Worm (Caenorhabditis elegans) whole organism, young adult: ENCODE results near the gene grl-25.

ENCODE experiments used
- B0035.1 ChIP-seq: sonication (generic microtip); optimal IDR thresholded peaks from 2 replicates; lab custom pipeline; 2016; ENCODE audit warnings: missing genetic modification characterization, mild to moderate bottlenecking, missing compliant biosample characterization, missing genotype, missing genetic modification reagents
- B0261.1 ChIP-seq: sonication (generic microtip); optimal IDR thresholded peaks from 2 replicates; lab custom pipeline; 2016; ENCODE audit warnings: mild to moderate bottlenecking, missing genetic modification characterization, moderate library complexity, missing compliant biosample characterization
- C17E4.6 ChIP-seq: fragments of 200-800 bp; sonication (Bioruptor generic); IDR thresholded peaks from 2 replicates; pipeline ENCODE4 v1.3.6; 2022; ENCODE audit warnings: missing genetic modification reagents, missing genetic modification characterization, missing compliant biosample characterization
- F52B5.7 ChIP-seq: sonication (generic microtip); optimal IDR thresholded peaks from 2 replicates; lab custom pipeline; 2016; ENCODE audit warnings: mild to moderate bottlenecking, missing genetic modification characterization, missing compliant biosample characterization
- F55B11.4 ChIP-seq: sonication (generic microtip); optimal IDR thresholded peaks from 2 replicates; lab custom pipeline; 2016; ENCODE audit warnings: missing compliant biosample characterization, missing genetic modification characterization, borderline replicate concordance; ENCODE audit not compliant: insufficient read depth
- F57A8.1 ChIP-seq: fragments of 200-800 bp; sonication (Bioruptor generic); optimal IDR thresholded peaks from 2 replicates; lab custom pipeline; 2018; ENCODE audit warnings: mild to moderate bottlenecking, missing genetic modification characterization, moderate library complexity, missing compliant biosample characterization
- F57C9.4 ChIP-seq: sonication (generic microtip); optimal IDR thresholded peaks from 2 replicates; lab custom pipeline; 2017; ENCODE audit warnings: mild to moderate bottlenecking, missing genetic modification characterization, missing compliant biosample characterization
- K12H6.12 ChIP-seq: fragments of 200-800 bp; sonication (Bioruptor generic); optimal IDR thresholded peaks from 2 replicates; lab custom pipeline; 2018; ENCODE audit warnings: mild to moderate bottlenecking, missing genetic modification characterization, missing compliant biosample characterization
- Y67H2A.10 ChIP-seq: fragments of 200-800 bp; sonication (Bioruptor generic); conservative IDR thresholded peaks from 2 replicates; pipeline ENCODE4 v1.3.6; 2022; ENCODE audit warnings: missing genetic modification reagents, missing genetic modification characterization, missing compliant biosample characterization
- ama-1 ChIP-seq, 3 experiments: fragments of 150-350 bp in 1 of 3; sonication (generic microtip) in 2 of 3; optimal IDR thresholded peaks; 2 replicates each; lab custom pipeline; 2014 to 2018; ENCODE audit warnings: missing biosample characterization in 2 of 3, missing genetic modification characterization in 2 of 3, missing genetic modification reagents in 2 of 3
- athp-1 ChIP-seq: sonication (generic microtip); optimal IDR thresholded peaks from 2 replicates; lab custom pipeline; 2017; ENCODE audit warnings: mild to moderate bottlenecking, missing genetic modification characterization, missing compliant biosample characterization
- attf-5 ChIP-seq: fragments of 200-800 bp; sonication (Bioruptor generic); optimal IDR thresholded peaks from 2 replicates; lab custom pipeline; 2018; ENCODE audit warnings: mild to moderate bottlenecking, missing genetic modification characterization, missing compliant biosample characterization
- attf-6 ChIP-seq: fragments of 200-800 bp; sonication (Bioruptor generic); IDR thresholded peaks from 2 replicates; pipeline ENCODE4 v1.3.6; 2022; ENCODE audit warnings: missing genetic modification reagents, missing genetic modification characterization, missing compliant biosample characterization
- bed-2 ChIP-seq: fragments of 200-800 bp; sonication (Bioruptor generic); IDR thresholded peaks from 2 replicates; pipeline ENCODE4 v1.3.6; 2022; ENCODE audit warnings: missing genetic modification reagents, missing genetic modification characterization, missing compliant biosample characterization
- ccch-3 ChIP-seq: fragments of 200-800 bp; sonication (Bioruptor generic); optimal IDR thresholded peaks from 2 replicates; lab custom pipeline; 2018; ENCODE audit warnings: mild to moderate bottlenecking, missing genetic modification characterization, missing compliant biosample characterization
- ceh-100 ChIP-seq: fragments of 200-800 bp; sonication (Bioruptor generic); IDR thresholded peaks from 2 replicates; pipeline ENCODE4 v1.3.6; 2022; ENCODE audit warnings: missing genetic modification reagents, missing genetic modification characterization, missing compliant biosample characterization
- ceh-27 ChIP-seq: fragments of 200-800 bp; sonication (Bioruptor generic); optimal IDR thresholded peaks from 2 replicates; lab custom pipeline; 2018; ENCODE audit warnings: mild to moderate bottlenecking, missing genetic modification characterization, moderate library complexity, missing compliant biosample characterization
- ceh-40 ChIP-seq: fragments of 200-800 bp; sonication (Bioruptor generic); IDR thresholded peaks from 2 replicates; pipeline ENCODE4 v1.3.6; 2022; ENCODE audit warnings: missing genetic modification characterization, missing compliant biosample characterization
- ceh-79 ChIP-seq: sonication (generic microtip); optimal IDR thresholded peaks from 2 replicates; lab custom pipeline; 2017; ENCODE audit warnings: mild to moderate bottlenecking, missing genetic modification characterization, missing compliant biosample characterization
- ceh-91 ChIP-seq: fragments of 200-800 bp; sonication (Bioruptor generic); IDR thresholded peaks from 2 replicates; pipeline ENCODE4 v1.3.6; 2022; ENCODE audit warnings: missing genetic modification reagents, missing genetic modification characterization, missing compliant biosample characterization
- die-1 ChIP-seq: sonication (generic microtip); optimal IDR thresholded peaks from 2 replicates; lab custom pipeline; 2016; ENCODE audit warnings: missing genotype, mild to moderate bottlenecking, missing genetic modification characterization, missing compliant biosample characterization
- dox-1 ChIP-seq: fragments of 200-800 bp; sonication (Bioruptor generic); IDR thresholded peaks from 2 replicates; pipeline ENCODE4 v1.3.6; 2022; ENCODE audit warnings: missing genetic modification reagents, missing genetic modification characterization, missing compliant biosample characterization
- dpff-1 ChIP-seq: sonication (generic microtip); optimal IDR thresholded peaks from 2 replicates; lab custom pipeline; 2017; ENCODE audit warnings: mild to moderate bottlenecking, missing genetic modification characterization, missing compliant biosample characterization
- egrh-3 ChIP-seq: fragments of 200-800 bp; sonication (Bioruptor generic); IDR thresholded peaks from 2 replicates; pipeline ENCODE4 v1.3.6; 2022; ENCODE audit warnings: missing genetic modification reagents, missing genetic modification characterization, missing compliant biosample characterization
- ekl-4 ChIP-seq: fragments of 200-800 bp; sonication (Bioruptor generic); IDR thresholded peaks from 2 replicates; pipeline ENCODE4 v1.3.6; 2022; ENCODE audit warnings: missing genetic modification reagents, missing genetic modification characterization, missing compliant biosample characterization
- fkh-3 ChIP-seq: sonication (generic microtip); optimal IDR thresholded peaks from 2 replicates; lab custom pipeline; 2016; ENCODE audit warnings: mild to moderate bottlenecking, missing genetic modification characterization, missing compliant biosample characterization
- hlh-12 ChIP-seq: sonication (generic microtip); optimal IDR thresholded peaks from 2 replicates; lab custom pipeline; 2016; ENCODE audit warnings: missing genetic modification characterization, missing compliant biosample characterization
- hmg-1.2 ChIP-seq: fragments of 200-800 bp; sonication (Bioruptor generic); IDR thresholded peaks from 2 replicates; pipeline ENCODE4 v1.3.6; 2022; ENCODE audit warnings: missing genetic modification reagents, missing genetic modification characterization, missing compliant biosample characterization
- hmg-20 ChIP-seq: fragments of 200-800 bp; sonication (Bioruptor generic); IDR thresholded peaks from 2 replicates; pipeline ENCODE4 v1.3.6; 2022; ENCODE audit warnings: missing genetic modification reagents, missing genetic modification characterization, missing compliant biosample characterization
- hrde-1 ChIP-seq: sonication (generic microtip); optimal IDR thresholded peaks from 2 replicates; lab custom pipeline; 2016; ENCODE audit warnings: missing genetic modification characterization, mild to moderate bottlenecking, missing compliant biosample characterization, moderate library complexity, missing genotype, missing genetic modification reagents, borderline replicate concordance
- hsf-1 ChIP-seq: fragments of 200-800 bp; sonication (Bioruptor generic); IDR thresholded peaks from 2 replicates; pipeline ENCODE4 v1.3.6; 2022; ENCODE audit warnings: missing genetic modification reagents, missing genetic modification characterization, missing compliant biosample characterization
- lag-1 ChIP-seq: fragments of 200-800 bp; sonication (Bioruptor generic); IDR thresholded peaks from 2 replicates; pipeline ENCODE4 v1.3.6; 2022; ENCODE audit warnings: missing genetic modification reagents, missing genetic modification characterization, missing compliant biosample characterization
- let-607 ChIP-seq, 2 experiments: fragments of 200-800 bp in 1 of 2; sonication (Bioruptor generic) in 1 of 2; sonication (generic microtip) in 1 of 2; optimal IDR thresholded peaks; 2 replicates each; lab custom pipeline; 2016 to 2018; ENCODE audit warnings: mild to moderate bottlenecking in 2 of 2, missing compliant biosample characterization in 2 of 2, missing genetic modification characterization in 2 of 2, moderate library complexity in 2 of 2, missing genotype in 1 of 2
- lsy-27 ChIP-seq: sonication (generic microtip); optimal IDR thresholded peaks from 2 replicates; lab custom pipeline; 2017; ENCODE audit warnings: missing genetic modification characterization, mild to moderate bottlenecking, missing compliant biosample characterization, antibody characterized with exemption, missing genotype, borderline replicate concordance; ENCODE audit not compliant: insufficient read depth
- madf-10 ChIP-seq: sonication (generic microtip); optimal IDR thresholded peaks from 2 replicates; lab custom pipeline; 2016; ENCODE audit warnings: mild to moderate bottlenecking, missing genetic modification characterization, missing compliant biosample characterization
- mcd-1 ChIP-seq: fragments of 200-800 bp; sonication (Bioruptor generic); IDR thresholded peaks from 2 replicates; pipeline ENCODE4 v1.3.6; 2022; ENCODE audit warnings: missing genetic modification reagents, missing genetic modification characterization, missing compliant biosample characterization
- mel-28 ChIP-seq: sonication (generic microtip); optimal IDR thresholded peaks from 2 replicates; lab custom pipeline; 2016; ENCODE audit warnings: borderline replicate concordance, mild to moderate bottlenecking, missing genetic modification characterization, missing compliant biosample characterization
- nfya-1 ChIP-seq: sonication (generic microtip); optimal IDR thresholded peaks from 2 replicates; lab custom pipeline; 2017; ENCODE audit warnings: antibody characterized with exemption, missing compliant biosample characterization, missing genetic modification characterization, borderline replicate concordance; ENCODE audit not compliant: insufficient read depth
- nfya-2 ChIP-seq: fragments of 200-800 bp; sonication (Bioruptor generic); IDR thresholded peaks from 2 replicates; pipeline ENCODE4 v1.3.6; 2022; ENCODE audit warnings: missing genetic modification reagents, missing genetic modification characterization, missing compliant biosample characterization
- nhr-179 ChIP-seq: sonication (generic microtip); optimal IDR thresholded peaks from 2 replicates; lab custom pipeline; 2016; ENCODE audit warnings: mild to moderate bottlenecking, missing genetic modification characterization, missing compliant biosample characterization
- pha-4 ChIP-seq: fragments of 150-350 bp; sonication (generic microtip); optimal IDR thresholded peaks from 2 replicates; lab custom pipeline; 2014; ENCODE audit warnings: missing biosample characterization, missing genetic modification reagents, missing genetic modification characterization
- sea-2 ChIP-seq: fragments of 200-800 bp; sonication (Bioruptor generic); IDR thresholded peaks from 2 replicates; pipeline ENCODE4 v1.3.6; 2022; ENCODE audit warnings: missing genetic modification characterization, missing compliant biosample characterization
- somi-1 ChIP-seq: fragments of 200-800 bp; sonication (Bioruptor generic); optimal IDR thresholded peaks from 2 replicates; lab custom pipeline; 2018; ENCODE audit warnings: mild to moderate bottlenecking, missing genetic modification characterization, missing compliant biosample characterization
- tlf-1 ChIP-seq: fragments of 200-800 bp; sonication (Bioruptor generic); optimal IDR thresholded peaks from 2 replicates; lab custom pipeline; 2018; ENCODE audit warnings: mild to moderate bottlenecking, missing genetic modification characterization, missing compliant biosample characterization
- zim-3 ChIP-seq: sonication (generic microtip); optimal IDR thresholded peaks from 2 replicates; lab custom pipeline; 2017; ENCODE audit warnings: mild to moderate bottlenecking, missing genetic modification characterization, moderate library complexity, missing compliant biosample characterization
- ztf-18 ChIP-seq: sonication (generic microtip); optimal IDR thresholded peaks from 2 replicates; lab custom pipeline; 2016; ENCODE audit warnings: missing genotype, mild to moderate bottlenecking, missing genetic modification characterization, missing compliant biosample characterization
- ztf-22 ChIP-seq: fragments of 200-800 bp; sonication (Bioruptor generic); optimal IDR thresholded peaks from 2 replicates; lab custom pipeline; 2018; ENCODE audit warnings: mild to moderate bottlenecking, missing genetic modification characterization, moderate library complexity, missing compliant biosample characterization
- ztf-3 ChIP-seq: fragments of 200-800 bp; sonication (Bioruptor generic); optimal IDR thresholded peaks from 2 replicates; lab custom pipeline; 2018; ENCODE audit warnings: mild to moderate bottlenecking, missing genetic modification characterization, missing compliant biosample characterization

The grl-25 gene

ce11 chrIII:8937571-8937970 lies 24.5 kb upstream of the grl-25 start (continued):
- peak; percentile 78 for TF ChIP-seq athp-1 (tag; lab: Kevin White, UChicago)
- peak; percentile 83 for TF ChIP-seq B0261.1 (tag; lab: Kevin White, UChicago)
- 0 out of 2 replicates have a peak, but pooled peaks have one; percentile 23 for TF ChIP-seq C17E4.6 (GFP tag; lab: Robert Waterston, UW)
- TF ChIP-seq attf-6: no peak
- no peak for TF ChIP-seq mcd-1
- no peak for TF ChIP-seq dox-1 (GFP tag; lab: Robert Waterston, UW)
- no peak for TF ChIP-seq F52B5.7 (tag; lab: Kevin White, UChicago)
- peak; percentile 77 for TF ChIP-seq ceh-27 (GFP tag; lab: Kevin White, UChicago)
- TF ChIP-seq madf-10 (tag; lab: Kevin White, UChicago): peak; percentile 81
- peak; percentile 81 for TF ChIP-seq attf-5 (GFP tag; lab: Kevin White, UChicago)
- TF ChIP-seq lag-1 (GFP tag; lab: Robert Waterston, UW): no peak
- peak; percentile 33 for TF ChIP-seq nhr-179
- TF ChIP-seq fkh-3: peak; percentile 66
- no peak for TF ChIP-seq Y67H2A.10 (GFP tag; lab: Robert Waterston, UW)
- TF ChIP-seq hlh-12 (tag; lab: Kevin White, UChicago): no peak
- TF ChIP-seq nfya-2: no peak
- peak; percentile 70 for TF ChIP-seq hmg-1.2 (GFP tag; lab: Robert Waterston, UW)
- peak; percentile 57 for TF ChIP-seq ztf-22 (GFP tag; lab: Kevin White, UChicago)
- peak; percentile 46 for TF ChIP-seq mel-28 (tag; lab: Kevin White, UChicago)
- peak; percentile 73 for TF ChIP-seq F57A8.1 (GFP tag; lab: Kevin White, UChicago)
- peak; percentile 54 for TF ChIP-seq somi-1
- peak; percentile 71 for TF ChIP-seq zim-3 (tag; lab: Kevin White, UChicago)
- peak; percentile 84 for TF ChIP-seq K12H6.12
- TF ChIP-seq ceh-100: peak; percentile 65
- peak; percentile 45 to 65 for TF ChIP-seq let-607 (tag; optimal IDR thresholded peaks at IDR 0.05; lab: Kevin White, UChicago)
- TF ChIP-seq ztf-3 (GFP tag; lab: Kevin White, UChicago): peak; percentile 21
- TF ChIP-seq ccch-3 (GFP tag; lab: Kevin White, UChicago): no peak
- no peak for TF ChIP-seq ceh-79 (tag; lab: Kevin White, UChicago)
- peak; percentile 50; the same call in 1 of the 2 replicates for TF ChIP-seq hmg-20 (GFP tag; lab: Robert Waterston, UW)
- TF ChIP-seq lsy-27 (tag; lab: Kevin White, UChicago): no peak
- TF ChIP-seq sea-2 (GFP tag; lab: Robert Waterston, UW): no peak
- TF ChIP-seq bed-2 (GFP tag; lab: Robert Waterston, UW): no peak
- no peak for TF ChIP-seq nfya-1 (tag; lab: Kevin White, UChicago)
- TF ChIP-seq die-1: peak; percentile 92
- no peak for TF ChIP-seq ceh-40
- peak; percentile 76; the same call in 1 of the 2 replicates for TF ChIP-seq ekl-4 (GFP tag; lab: Robert Waterston, UW)
- TF ChIP-seq ceh-91 (GFP tag; lab: Robert Waterston, UW): peak; percentile 64
- peak; percentile 35 for TF ChIP-seq tlf-1 (GFP tag; lab: Kevin White, UChicago)
- TF ChIP-seq B0035.1 (tag; lab: Kevin White, UChicago): peak; percentile 34
- peak; percentile 66 for TF ChIP-seq hrde-1
- no peak for TF ChIP-seq ama-1 (optimal IDR thresholded peaks at IDR 0.05; lab: Kevin White, UChicago)
- TF ChIP-seq ama-1 (GFP tag; optimal IDR thresholded peaks at IDR 0.05; lab: Kevin White, UChicago): peak; percentile 58 to 64
- TF ChIP-seq F57C9.4 (tag; lab: Kevin White, UChicago): peak; percentile 46
- no peak for TF ChIP-seq F55B11.4
- no peak for TF ChIP-seq dpff-1
- TF ChIP-seq ztf-18 (tag; lab: Kevin White, UChicago): peak; percentile 86
- no peak for TF ChIP-seq hsf-1 (GFP tag; lab: Robert Waterston, UW)
- no peak; the same call in 1 of the 2 replicates for TF ChIP-seq egrh-3
- no peak for TF ChIP-seq pha-4
